Worm (Caenorhabditis elegans): ENCODE results near the gene baf-1.

DNA sequence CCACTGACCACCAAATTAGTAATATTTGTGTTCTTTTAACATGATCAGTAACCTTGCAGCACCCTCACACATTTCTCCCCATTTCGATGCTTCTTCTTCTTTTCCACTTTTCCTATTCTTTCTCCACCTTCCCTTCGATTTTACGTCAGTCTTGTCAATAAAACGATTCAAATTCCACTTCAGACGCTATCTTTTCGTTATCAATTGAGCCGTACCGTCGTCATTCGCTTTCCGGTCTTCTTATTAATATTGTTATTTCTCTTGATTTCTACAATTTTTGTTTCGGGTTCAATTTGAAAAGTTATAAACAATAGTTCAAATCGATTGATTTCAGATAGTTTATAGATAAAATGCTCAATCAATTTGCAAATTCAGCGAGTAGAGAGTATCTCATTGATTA lies 20.2 kb downstream of the baf-1 start:
- TF ChIP-seq ZK546.5 (tag; optimal IDR thresholded peaks at IDR 0.05) (no peak), ztf-4 (tag; optimal IDR thresholded peaks at IDR 0.05) (no peak)
